Worm (Caenorhabditis elegans) whole organism, young adult: ENCODE measurements around the gene faah-2.

Experiments
- F23B12.7 ChIP-seq: sonication (generic microtip); optimal IDR thresholded peaks from 2 replicates; lab custom pipeline; 2017; ENCODE audit warnings: missing genetic modification characterization, mild to moderate bottlenecking, missing compliant biosample characterization, antibody characterized with exemption, moderate library complexity; ENCODE audit not compliant: insufficient read depth
- atf-7 ChIP-seq: sonication (generic microtip); optimal IDR thresholded peaks from 2 replicates; lab custom pipeline; 2017; ENCODE audit warnings: mild to moderate bottlenecking, missing genetic modification characterization, missing compliant biosample characterization
- bed-1 ChIP-seq: fragments of 200-800 bp; sonication (Bioruptor generic); IDR thresholded peaks from 2 replicates; pipeline ENCODE4 v1.3.6; 2022; ENCODE audit warnings: missing genetic modification reagents, missing genetic modification characterization, missing compliant biosample characterization
- mes-4 ChIP-seq: sonication (generic microtip); optimal IDR thresholded peaks from 2 replicates; lab custom pipeline; 2016; ENCODE audit warnings: missing genotype, missing genetic modification characterization, missing compliant biosample characterization
- nfya-1 ChIP-seq: sonication (generic microtip); optimal IDR thresholded peaks from 2 replicates; lab custom pipeline; 2017; ENCODE audit warnings: antibody characterized with exemption, missing compliant biosample characterization, missing genetic modification characterization, borderline replicate concordance; ENCODE audit not compliant: insufficient read depth
- pha-4 ChIP-seq: fragments of 150-350 bp; sonication (generic microtip); optimal IDR thresholded peaks from 2 replicates; lab custom pipeline; 2014; ENCODE audit warnings: missing biosample characterization, missing genetic modification reagents, missing genetic modification characterization
- zfh-2 ChIP-seq: fragments of 200-800 bp; sonication (Bioruptor generic); conservative IDR thresholded peaks from 2 replicates; pipeline ENCODE4 v1.3.6; 2022; ENCODE audit warnings: missing genetic modification reagents, missing genetic modification characterization, missing compliant biosample characterization

ce11 chrIV:8152688-8153087 lies 443 bp downstream of the faah-2 start:
- TF ChIP-seq nfya-1 (no peak), zfh-2 (no peak), atf-7 (no peak), F23B12.7 (tag; lab: Kevin White, UChicago) (no peak), pha-4 (tag; lab: Kevin White, UChicago) (no peak), mes-4 (tag; lab: Kevin White, UChicago) (no peak), bed-1 (GFP tag; lab: Robert Waterston, UW) (no peak)
